Worm (Caenorhabditis elegans): ENCODE data around the gene clik-1.

clik-1 gene

DNA sequence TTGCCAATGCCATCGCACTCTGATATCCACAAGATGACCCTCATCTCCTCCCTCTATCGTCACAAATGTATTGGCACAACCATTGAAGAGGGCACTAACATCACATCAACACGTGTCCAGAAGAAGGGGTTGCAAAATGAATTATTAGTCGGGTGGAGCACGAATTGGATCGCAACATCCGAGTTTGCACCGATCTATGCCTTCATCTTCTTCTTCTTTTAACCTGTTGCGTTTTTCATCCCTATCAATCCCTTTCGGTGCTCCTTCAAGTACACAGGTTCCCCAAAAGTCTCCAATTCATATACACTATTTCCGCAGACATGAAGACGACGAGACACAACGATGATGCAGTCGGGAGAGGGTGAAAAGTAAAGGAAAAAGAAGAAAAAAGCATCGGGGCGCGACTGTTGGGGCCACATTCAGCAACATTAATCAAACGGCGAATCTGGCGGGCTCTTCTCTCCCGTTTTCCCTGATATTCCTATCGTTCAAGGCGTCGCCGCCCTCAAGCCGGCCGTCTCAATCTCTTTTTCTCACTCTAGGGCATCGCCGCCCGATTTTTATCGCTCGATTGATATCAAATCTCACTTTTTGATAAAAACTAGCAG lies 16.9 kb downstream of the clik-1 start:
- no peak for TF ChIP-seq ceh-22 (tag; optimal IDR thresholded peaks at IDR 0.05)
- no peak for TF ChIP-seq unc-86 (tag; optimal IDR thresholded peaks at IDR 0.05)
- TF ChIP-seq hlh-30 (tag; optimal IDR thresholded peaks at IDR 0.05; ENCODE audit: insufficient read depth) = peak; percentile 47
- TF ChIP-seq nhr-232 (tag; optimal IDR thresholded peaks at IDR 0.05) = no peak
- TF ChIP-seq ceh-18 (tag; optimal IDR thresholded peaks at IDR 0.05) = peak; percentile 49
- no peak for TF ChIP-seq pros-1 (tag; optimal IDR thresholded peaks at IDR 0.05)
- TF ChIP-seq ets-4 (tag; optimal IDR thresholded peaks at IDR 0.05) = no peak
- no peak for TF ChIP-seq fax-1 (tag; optimal IDR thresholded peaks at IDR 0.05)
- no peak for TF ChIP-seq Y22D7AL.16 (tag; optimal IDR thresholded peaks at IDR 0.05)
- no peak for TF ChIP-seq sox-2 (GFP tag; IDR thresholded peaks at IDR 0.05)
- no peak for TF ChIP-seq pha-4 (tag; optimal IDR thresholded peaks at IDR 0.05)
- no peak for TF ChIP-seq nfya-1 (tag; optimal IDR thresholded peaks at IDR 0.05)
- no peak for TF ChIP-seq fkh-6 (tag; optimal IDR thresholded peaks at IDR 0.05)
- no peak for TF ChIP-seq K09A11.1 (tag; optimal IDR thresholded peaks at IDR 0.05; ENCODE audit: insufficient read depth)

DNA sequence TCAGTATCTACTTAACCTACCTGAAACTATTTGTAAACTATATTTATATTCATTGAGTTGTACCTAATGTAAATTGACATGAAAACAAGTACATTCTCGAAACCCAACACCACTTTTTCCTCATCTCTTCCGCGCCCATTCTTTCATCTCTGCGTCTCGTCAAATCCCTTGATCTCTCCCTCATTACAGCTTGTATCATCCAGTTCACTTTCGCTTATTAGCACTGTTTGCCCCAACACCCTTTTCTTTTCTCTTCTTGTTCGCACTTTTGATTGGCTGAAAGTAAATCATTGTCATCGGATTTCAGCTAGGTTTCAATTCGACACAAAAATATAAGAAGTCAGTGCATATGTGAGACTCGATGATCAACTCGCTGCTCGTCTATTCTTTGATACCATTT lies 23.8 kb downstream of the clik-1 start, which contains the start of gene T25F10.3:
T25F10.3 (plus strand) TSS at position 308 of the 400 bp plus-strand sequence.
- no peak for TF ChIP-seq hlh-13 (GFP tag; optimal IDR thresholded peaks at IDR 0.05)
- no peak for TF ChIP-seq syd-9 (tag; optimal IDR thresholded peaks at IDR 0.05)
- TF ChIP-seq K09A11.1 (tag; optimal IDR thresholded peaks at IDR 0.05; ENCODE audit: insufficient read depth) = no peak
- no peak for TF ChIP-seq pax-1 (tag; optimal IDR thresholded peaks at IDR 0.05)
- TF ChIP-seq gmeb-2 (tag; optimal IDR thresholded peaks at IDR 0.05) = no peak

DNA sequence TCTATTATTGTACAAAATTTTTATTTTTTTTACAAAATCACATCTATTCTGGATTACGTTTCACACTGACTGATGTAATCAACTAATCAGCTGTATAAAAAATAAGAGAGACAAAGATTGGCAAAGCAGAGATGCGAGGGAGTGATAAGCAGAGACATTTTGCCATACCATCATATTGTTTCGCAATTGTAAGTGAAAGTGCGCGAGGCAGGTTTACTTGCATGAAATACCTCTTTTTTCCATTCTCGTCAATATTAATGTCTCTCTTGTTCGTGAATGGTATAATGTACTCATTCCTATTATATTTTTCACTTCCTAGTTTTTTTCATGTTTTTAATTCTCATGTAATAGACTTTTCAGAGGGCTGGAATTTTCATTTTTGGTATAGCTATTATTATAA lies 31.7 kb downstream of the clik-1 start:
- TF ChIP-seq pha-4 (tag; optimal IDR thresholded peaks at IDR 0.05) = no peak
- no peak for TF ChIP-seq fax-1 (tag; optimal IDR thresholded peaks at IDR 0.05)
- no peak for TF ChIP-seq C38D4.7 (GFP tag; optimal IDR thresholded peaks at IDR 0.05)
- TF ChIP-seq pha-2 (tag; optimal IDR thresholded peaks at IDR 0.05) = no peak
- no peak for TF ChIP-seq nfya-1 (tag; optimal IDR thresholded peaks at IDR 0.05)
- no peak for TF ChIP-seq ceh-24 (tag; optimal IDR thresholded peaks at IDR 0.05)
- no peak for TF ChIP-seq che-1 (tag; optimal IDR thresholded peaks at IDR 0.05)
- TF ChIP-seq ceh-6 (GFP tag; optimal IDR thresholded peaks at IDR 0.05) = no peak

DNA sequence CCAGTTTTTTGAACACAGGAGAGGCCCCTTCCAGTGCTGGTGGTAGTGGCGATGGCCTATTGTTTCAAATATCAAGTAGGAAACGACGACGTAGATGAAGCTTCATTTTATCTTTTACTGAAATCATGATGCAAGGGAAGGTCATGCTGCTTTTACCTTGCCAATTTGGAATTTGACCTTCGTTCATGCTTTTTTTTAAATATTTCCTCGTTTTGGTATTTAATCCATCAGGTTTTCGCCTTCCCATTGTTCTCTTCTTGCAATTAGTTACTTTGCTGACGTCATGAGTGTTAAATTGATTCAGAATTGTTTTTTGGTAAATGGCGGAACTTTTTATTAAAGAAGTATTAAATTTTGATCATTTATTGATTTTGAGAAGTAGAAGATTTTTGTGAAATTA lies 32.4 kb downstream of the clik-1 start:
- TF ChIP-seq rnt-1 (tag; optimal IDR thresholded peaks at IDR 0.05) (no peak), ceh-31 (tag; optimal IDR thresholded peaks at IDR 0.05) (no peak), elt-4 (tag; optimal IDR thresholded peaks at IDR 0.05) (no peak), ceh-48 (tag; optimal IDR thresholded peaks at IDR 0.05) (no peak), che-1 (tag; optimal IDR thresholded peaks at IDR 0.05) (no peak), ceh-2 (tag; optimal IDR thresholded peaks at IDR 0.05) (no peak), ttx-3 (tag; optimal IDR thresholded peaks at IDR 0.05) (no peak), K09A11.1 (tag; optimal IDR thresholded peaks at IDR 0.05; ENCODE audit: insufficient read depth) (no peak), C38D4.7 (GFP tag; optimal IDR thresholded peaks at IDR 0.05) (no peak), Y22D7AL.16 (tag; optimal IDR thresholded peaks at IDR 0.05) (no peak), unc-86 (tag; optimal IDR thresholded peaks at IDR 0.05) (no peak), fkh-10 (GFP tag; optimal IDR thresholded peaks at IDR 0.05) (no peak), ama-1 (optimal IDR thresholded peaks at IDR 0.05) (no peak), npax-4 (tag; optimal IDR thresholded peaks at IDR 0.05) (no peak), pha-2 (tag; optimal IDR thresholded peaks at IDR 0.05) (no peak)

DNA sequence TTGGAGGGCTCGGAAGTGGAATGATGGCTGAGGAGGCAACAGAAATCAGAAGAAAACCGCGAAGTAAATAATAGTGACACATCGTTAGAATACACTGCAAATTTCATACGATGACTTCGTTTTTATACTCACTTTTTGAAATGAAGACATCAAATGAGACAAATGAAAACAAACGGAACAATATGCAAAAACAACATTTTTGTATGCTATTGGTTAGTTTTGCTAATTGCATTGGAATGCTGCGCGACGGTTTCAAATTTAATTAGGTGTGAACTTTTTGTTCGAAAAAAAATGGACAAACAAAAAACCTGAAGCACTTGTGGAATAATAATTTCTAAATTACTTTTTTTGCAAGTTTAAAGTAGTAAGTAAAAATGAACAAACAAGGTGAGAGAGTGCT lies 35.5 kb downstream of the clik-1 start, which contains the start of gene grl-8:
grl-8 (minus strand) TSS at position 101 of the 400 bp plus-strand sequence.
- TF ChIP-seq K09A11.1 (tag; optimal IDR thresholded peaks at IDR 0.05; ENCODE audit: insufficient read depth) = no peak
- TF ChIP-seq ref-2 (tag; optimal IDR thresholded peaks at IDR 0.05) = no peak
- no peak for TF ChIP-seq ets-4 (tag; optimal IDR thresholded peaks at IDR 0.05)
